Worm (Caenorhabditis elegans) whole organism, L4 larva: ENCODE measurements around the gene B0546.3.

Source experiments
- D1046.2 ChIP-seq: fragments of 200-800 bp; sonication (Bioruptor generic); IDR thresholded peaks from 2 replicates; pipeline ENCODE4 v1.3.6; 2022; ENCODE audit warnings: missing genetic modification characterization, missing compliant biosample characterization
- dmd-8 ChIP-seq: fragments of 200-800 bp; sonication (Bioruptor generic); IDR thresholded peaks from 2 replicates; pipeline ENCODE4 v1.3.6; 2022; ENCODE audit warnings: missing genetic modification characterization, missing compliant biosample characterization
- duxl-1 ChIP-seq: sonication (generic microtip); optimal IDR thresholded peaks from 2 replicates; lab custom pipeline; 2016; ENCODE audit warnings: mild to moderate bottlenecking, missing genetic modification characterization, moderate library complexity, missing compliant biosample characterization; ENCODE audit not compliant: poor library complexity
- egl-43 ChIP-seq: fragments of 200-800 bp; sonication (Bioruptor generic); IDR thresholded peaks from 2 replicates; pipeline ENCODE4 v1.3.6; 2022; ENCODE audit warnings: missing genetic modification reagents, missing genetic modification characterization, missing compliant biosample characterization
- lsy-2 ChIP-seq, 2 experiments: fragments of 150-350 bp in 1 of 2; sonication (generic microtip) in 1 of 2; optimal IDR thresholded peaks; 2 replicates each; lab custom pipeline; 2014 to 2017; ENCODE audit warnings: missing biosample characterization in 2 of 2, missing genetic modification characterization in 2 of 2
- mdl-1 ChIP-seq, 2 experiments: fragments of 150-350 bp in 1 of 2; sonication (generic microtip) in 1 of 2; optimal IDR thresholded peaks; 2 replicates each; lab custom pipeline; 2014 to 2017; ENCODE audit warnings: missing biosample characterization in 2 of 2, missing genetic modification characterization in 2 of 2
- mdt-29 ChIP-seq: fragments of 200-800 bp; sonication (Bioruptor generic); IDR thresholded peaks from 2 replicates; pipeline ENCODE4 v1.3.6; 2022; ENCODE audit warnings: missing genetic modification reagents, missing genetic modification characterization, missing compliant biosample characterization
- nhr-10 ChIP-seq: fragments of 150-350 bp; optimal IDR thresholded peaks from 2 replicates; lab custom pipeline; 2014; ENCODE audit warnings: missing biosample characterization, missing genetic modification characterization
- nhr-237 ChIP-seq: sonication (generic microtip); optimal IDR thresholded peaks from 2 replicates; lab custom pipeline; 2017; ENCODE audit warnings: missing biosample characterization, missing genetic modification characterization
- nhr-77 ChIP-seq: fragments of 150-350 bp; optimal IDR thresholded peaks from 2 replicates; lab custom pipeline; 2014; ENCODE audit warnings: missing biosample characterization, missing genetic modification characterization
- unc-62 ChIP-seq, 3 experiments: fragments of 150-350 bp in 1 of 3; sonication (generic microtip); optimal IDR thresholded peaks in 2 of 3; peaks in 1 of 3; 1 replicate in 1 of 3; 2 replicates in 2 of 3; lab custom pipeline; 2014 to 2017; ENCODE audit warnings: missing biosample characterization in 3 of 3, missing genetic modification characterization in 3 of 3, missing genetic modification reagents in 3 of 3, missing genotype in 1 of 3
- zfp-3 ChIP-seq: fragments of 200-800 bp; sonication (Bioruptor generic); conservative IDR thresholded peaks from 2 replicates; pipeline ENCODE4 v1.3.6; 2022; ENCODE audit warnings: missing genetic modification reagents, missing genetic modification characterization, missing compliant biosample characterization

ce11 chrIV:3349977-3350580 lies 32.6 kb downstream of the B0546.3 start, which contains the start of gene elks-1:
- TF ChIP-seq D1046.2 (GFP tag; lab: Robert Waterston, UW) (no peak), dmd-8 (GFP tag; lab: Robert Waterston, UW) (no peak), lsy-2 (tag; optimal IDR thresholded peaks at IDR 0.05; lab: Kevin White, UChicago) (no peak), unc-62 (GFP tag; optimal IDR thresholded peaks at IDR 0.05 in 1 of 2; lab: Kevin White, UChicago) (no peak), unc-62 (tag; optimal IDR thresholded peaks at IDR 0.05; lab: Kevin White, UChicago) (no peak), nhr-10 (no peak), mdl-1 (tag; optimal IDR thresholded peaks at IDR 0.05; lab: Kevin White, UChicago) (no peak), mdt-29 (GFP tag; lab: Robert Waterston, UW) (no peak), nhr-237 (tag; lab: Kevin White, UChicago) (no peak), zfp-3 (GFP tag; lab: Robert Waterston, UW) (no peak), nhr-77 (no peak), egl-43 (GFP tag; lab: Robert Waterston, UW) (no peak), duxl-1 (tag; lab: Kevin White, UChicago) (no peak)
